Fruit fly (Drosophila melanogaster) whole organism, prepupa: Measurements from ENCODE around the gene CG14518.

Experiments
- CG11294 ChIP-seq: fragments of 200-800 bp; sonication (Bioruptor generic); IDR thresholded peaks from 2 replicates; pipeline ENCODE4 v1.3.6; 2022; ENCODE audit warnings: missing biosample characterization, missing genetic modification characterization
- CG16779 ChIP-seq: fragments of 200-800 bp; sonication (Bioruptor generic); optimal IDR thresholded peaks from 3 replicates; lab custom pipeline; 2017; ENCODE audit warnings: missing biosample characterization, mild to moderate bottlenecking, missing genetic modification characterization
- CG34406 ChIP-seq: fragments of 200-800 bp; sonication (Bioruptor generic); optimal IDR thresholded peaks from 3 replicates; lab custom pipeline; 2016; ENCODE audit warnings: missing biosample characterization, missing genetic modification characterization
- CG4318 ChIP-seq: fragments of 200-800 bp; sonication (Bioruptor generic); optimal IDR thresholded peaks from 3 replicates; lab custom pipeline; 2017; ENCODE audit warnings: missing biosample characterization, mild to moderate bottlenecking, missing genetic modification characterization
- CG6854 ChIP-seq: fragments of 200-800 bp; sonication (Bioruptor generic); optimal IDR thresholded peaks from 2 replicates; lab custom pipeline; 2017; ENCODE audit warnings: missing biosample characterization, mild to moderate bottlenecking, missing genetic modification characterization
- Met ChIP-seq: fragments of 200-800 bp; sonication (Bioruptor generic); optimal IDR thresholded peaks from 3 replicates; lab custom pipeline; 2016; ENCODE audit warnings: missing biosample characterization, missing genetic modification characterization
- Smox ChIP-seq: fragments of 200-800 bp; sonication (Bioruptor generic); optimal IDR thresholded peaks from 3 replicates; lab custom pipeline; 2016; ENCODE audit warnings: missing biosample characterization, missing genetic modification characterization
- topi ChIP-seq: fragments of 200-800 bp; sonication (Bioruptor generic); optimal IDR thresholded peaks from 3 replicates; lab custom pipeline; 2016; ENCODE audit warnings: missing biosample characterization, missing genetic modification characterization

dm6 chr3R:28985887-28986286 lies 38.9 kb upstream of the CG14518 start:
- peak; percentile 24 for TF ChIP-seq Met
- TF ChIP-seq CG6854: no peak
- no peak for TF ChIP-seq CG34406
- no peak for TF ChIP-seq topi (GFP tag; lab: Kevin White, UChicago)
- TF ChIP-seq CG11294 (GFP tag; lab: Robert Waterston, UW): no peak
- TF ChIP-seq CG16779 (tag; lab: Kevin White, UChicago): no peak
- TF ChIP-seq CG4318 (GFP tag; lab: Kevin White, UChicago): no peak
- TF ChIP-seq Smox: peak; percentile 2
